Worm (Caenorhabditis elegans) whole organism, L4/young adult: ENCODE measurements around the gene C08E3.13.

Source experiments
- W03F9.2 ChIP-seq: fragments of 150-350 bp; optimal IDR thresholded peaks from 2 replicates; lab custom pipeline; 2014; ENCODE audit warnings: missing biosample characterization, missing genetic modification characterization
- dao-5 ChIP-seq: sonication (generic microtip); optimal IDR thresholded peaks from 2 replicates; lab custom pipeline; 2016; ENCODE audit warnings: missing genotype, missing genetic modification characterization, moderate library complexity, missing compliant biosample characterization
- him-1 ChIP-seq: sonication (generic microtip); optimal IDR thresholded peaks from 2 replicates; lab custom pipeline; 2016; ENCODE audit warnings: missing genotype, missing genetic modification reagents, missing genetic modification characterization, missing compliant biosample characterization

The C08E3.13 gene

ce11 chrII:1616382-1616781, 15.7 kb downstream of the C08E3.13 start, which contains the start of gene fbxa-165:
Gene fbxa-165 (minus strand): TSS chrII:1616482.
- no peak for TF ChIP-seq W03F9.2
- no peak for TF ChIP-seq him-1 (tag; lab: Kevin White, UChicago)
- TF ChIP-seq dao-5, result no peak

- no peak for TF ChIP-seq dao-5
- TF ChIP-seq him-1 (tag; lab: Kevin White, UChicago), result no peak
- TF ChIP-seq W03F9.2, result no peak
Observed at ce11 chrII:1613972-1614371, 18.1 kb downstream of the C08E3.13 start, which contains the start of gene fbxa-164. Gene fbxa-164 (minus strand): TSS chrII:1614072.

DNA sequence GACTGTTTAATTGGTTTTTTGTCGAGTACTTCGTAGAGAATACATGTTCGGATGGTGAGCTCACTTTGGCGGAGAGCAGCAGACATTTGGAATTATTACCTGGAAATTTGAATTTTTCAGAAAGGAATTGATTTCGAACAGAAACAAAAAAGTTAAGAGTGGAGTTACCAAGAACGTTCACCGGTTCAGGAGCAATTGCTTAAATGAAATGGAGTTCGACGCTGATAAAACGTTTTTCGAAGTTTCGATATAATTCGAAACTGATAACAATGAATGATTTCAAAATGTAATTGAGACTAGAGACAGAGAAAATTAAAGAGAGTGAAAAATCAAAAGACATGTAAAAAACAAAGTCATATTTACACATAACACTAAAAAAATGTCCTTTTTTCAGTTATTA, 21.5 kb downstream of the C08E3.13 start, which contains the start of gene fbxa-163:
fbxa-163 (minus strand) TSS at position 101 of the 400 bp plus-strand sequence.
- TF ChIP-seq W03F9.2, result no peak
- TF ChIP-seq him-1 (tag; lab: Kevin White, UChicago), result no peak
- TF ChIP-seq dao-5, result no peak

- TF ChIP-seq W03F9.2 (no peak), dao-5 (no peak), him-1 (tag; lab: Kevin White, UChicago) (no peak)
Observed at ce11 chrII:1608915-1609314, 23.2 kb downstream of the C08E3.13 start.

DNA sequence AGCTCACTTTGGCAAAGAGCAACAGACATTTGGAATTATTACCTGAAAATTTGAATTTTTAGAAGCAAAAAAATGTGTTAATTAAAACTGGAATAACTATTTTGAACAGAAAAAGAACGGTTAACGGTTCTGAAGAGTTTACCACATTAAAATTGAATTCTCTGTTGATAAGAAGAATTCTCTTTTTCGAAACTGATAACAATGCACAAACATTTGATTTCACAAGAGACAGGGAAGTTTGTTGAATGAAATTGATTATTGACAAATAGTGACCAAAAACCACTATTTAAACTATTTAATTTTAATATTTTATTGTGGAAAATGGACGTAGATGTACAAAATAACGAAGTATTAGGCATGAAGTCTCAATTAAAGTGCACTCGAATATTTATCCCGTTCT, 24.5 kb downstream of the C08E3.13 start:
- TF ChIP-seq him-1 (tag; lab: Kevin White, UChicago) (no peak), dao-5 (no peak), W03F9.2 (no peak)

ce11 chrII:1606079-1606478, 26.0 kb downstream of the C08E3.13 start, which contains the start of gene bath-33:
Gene bath-33 (minus strand): TSS chrII:1606179.
- TF ChIP-seq him-1 (tag; lab: Kevin White, UChicago) (no peak), dao-5 (no peak), W03F9.2 (no peak)

DNA sequence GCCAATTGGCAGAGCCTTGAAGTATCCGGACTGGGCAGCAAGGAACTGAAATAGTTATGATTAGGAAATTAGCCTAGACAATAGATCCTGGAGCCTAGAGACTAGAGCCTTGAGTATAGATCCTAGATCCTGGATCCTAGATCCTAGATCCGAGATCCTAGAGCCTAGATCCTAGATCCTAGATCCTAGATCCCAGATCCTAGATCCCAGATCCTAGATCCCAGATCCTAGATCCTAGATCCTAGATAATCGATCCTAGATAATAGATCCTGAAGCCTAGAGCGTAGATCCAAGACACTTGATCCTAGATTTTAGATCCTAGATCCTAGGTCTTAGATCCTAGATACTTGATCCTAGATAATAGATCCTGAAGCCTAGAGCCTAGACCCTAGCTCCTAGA, 27.1 kb downstream of the C08E3.13 start:
- TF ChIP-seq him-1 (tag; lab: Kevin White, UChicago) (no peak), W03F9.2 (no peak), dao-5 (no peak)

- no peak for TF ChIP-seq W03F9.2
- TF ChIP-seq dao-5, result no peak
Observed at ce11 chrII:1603049-1603448, 29.1 kb downstream of the C08E3.13 start.

- TF ChIP-seq W03F9.2 (no peak), dao-5 (no peak), him-1 (tag; lab: Kevin White, UChicago) (no peak)
Observed at ce11 chrII:1601507-1601906, 30.6 kb downstream of the C08E3.13 start, which contains the start of gene bath-47. Gene bath-47 (plus strand): TSS chrII:1601811.

DNA sequence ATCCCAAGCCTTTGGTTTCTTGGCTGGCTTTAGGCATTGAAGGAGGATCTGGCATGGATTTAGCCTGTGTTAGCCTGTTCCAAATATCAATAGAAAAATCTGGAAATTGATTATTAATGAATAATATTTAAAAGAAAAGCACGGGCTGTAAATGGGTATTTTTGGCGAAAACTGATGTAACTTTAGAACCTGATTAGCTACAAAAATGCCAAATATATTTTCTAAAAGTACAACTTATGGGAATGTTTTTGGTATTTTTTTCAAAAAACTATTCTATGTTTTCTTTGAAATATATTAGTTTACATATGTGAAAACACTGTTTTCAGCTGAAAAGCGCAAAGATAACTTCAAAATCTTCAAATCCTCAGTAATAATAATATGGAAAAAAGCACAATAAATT, 31.5 kb downstream of the C08E3.13 start, which contains the start of gene bath-26:
bath-26 (minus strand) TSS at position 101 of the 400 bp plus-strand sequence.
- no peak for TF ChIP-seq W03F9.2
- TF ChIP-seq dao-5, result no peak
- no peak for TF ChIP-seq him-1 (tag; lab: Kevin White, UChicago)

DNA sequence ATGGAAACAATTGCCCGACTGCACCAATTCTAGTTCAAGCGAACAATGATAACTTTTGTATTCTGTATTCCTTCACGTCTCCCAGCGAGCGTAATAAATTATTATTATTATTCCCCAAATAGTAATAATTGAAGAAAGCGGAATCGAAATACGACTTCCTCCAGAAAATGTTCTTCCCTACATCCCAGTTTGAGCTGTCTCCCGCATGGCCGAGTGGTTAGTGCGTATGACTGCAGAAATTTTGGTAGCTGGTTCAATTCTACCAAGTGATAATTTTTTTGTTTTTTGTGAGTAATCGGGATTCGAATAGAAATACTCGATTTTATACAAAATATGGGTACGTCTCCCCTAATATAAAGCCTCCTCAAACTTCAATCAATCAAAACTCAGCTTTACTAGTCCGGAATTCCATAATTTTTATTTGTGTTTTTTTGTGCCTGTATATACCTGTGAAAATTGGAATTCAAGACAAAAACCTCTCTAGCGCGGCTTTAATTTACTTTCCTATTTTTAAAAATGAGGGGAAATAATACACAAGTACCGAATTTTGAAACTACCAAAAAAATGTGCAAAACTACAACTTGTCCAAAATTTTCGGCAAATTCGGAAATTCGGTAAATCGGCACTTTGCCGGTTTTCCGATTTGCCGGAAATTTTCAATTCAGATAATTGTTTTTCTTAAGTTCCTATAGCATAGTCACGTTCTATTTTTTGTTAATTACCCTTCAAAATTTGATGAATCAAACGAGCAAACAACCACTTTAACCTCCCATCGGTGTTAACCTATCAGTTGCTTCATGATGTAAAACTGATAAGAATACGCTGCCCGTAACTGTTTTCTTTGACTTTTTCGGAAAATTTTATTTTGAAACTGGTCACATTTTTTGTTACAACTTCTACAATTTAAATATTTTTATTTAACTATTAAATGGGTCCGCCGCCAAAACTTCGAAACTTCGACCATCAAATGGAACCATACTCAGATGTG, 34.7 kb downstream of the C08E3.13 start, which contains the start of gene bath-46:
bath-46 (plus strand) TSS at position 806 of the 988 bp plus-strand sequence.
- TF ChIP-seq dao-5 (no peak), W03F9.2 (no peak), him-1 (tag; lab: Kevin White, UChicago) (no peak)

DNA sequence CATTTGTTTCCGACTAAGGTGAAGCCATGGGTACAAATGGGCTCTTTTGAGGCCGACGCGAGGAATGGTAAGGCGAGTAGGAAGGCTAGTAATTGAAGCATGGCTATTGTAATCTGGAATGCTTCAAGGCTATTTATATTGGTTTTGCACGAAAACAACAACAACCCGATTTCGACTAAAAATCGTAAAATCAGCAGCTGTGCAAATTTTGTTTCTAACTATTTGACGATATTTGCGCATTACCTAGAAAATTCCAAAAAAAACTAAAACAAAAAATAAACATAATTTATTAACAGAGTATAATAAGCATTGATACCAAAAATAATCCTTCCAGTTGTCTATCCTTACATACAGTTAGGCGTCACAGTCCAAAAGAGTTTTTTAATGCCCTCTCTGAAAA, 37.0 kb downstream of the C08E3.13 start, which contains the start of gene clec-20:
clec-20 (minus strand) TSS at position 101 of the 400 bp plus-strand sequence.
- TF ChIP-seq W03F9.2, result no peak
- no peak for TF ChIP-seq dao-5
- TF ChIP-seq him-1 (tag; lab: Kevin White, UChicago), result no peak

- TF ChIP-seq W03F9.2 (no peak), dao-5 (no peak), him-1 (tag; lab: Kevin White, UChicago) (no peak)
Observed at ce11 chrII:1589845-1590244, 42.3 kb downstream of the C08E3.13 start, which contains the start of gene T07H3.7. Gene T07H3.7 (minus strand): TSS chrII:1589945.

ce11 chrII:1586305-1586704, 45.8 kb downstream of the C08E3.13 start, which contains the start of gene T07H3.8:
Gene T07H3.8 (plus strand): TSS chrII:1586605.
- TF ChIP-seq him-1 (tag; lab: Kevin White, UChicago), result no peak
- TF ChIP-seq dao-5, result no peak

DNA sequence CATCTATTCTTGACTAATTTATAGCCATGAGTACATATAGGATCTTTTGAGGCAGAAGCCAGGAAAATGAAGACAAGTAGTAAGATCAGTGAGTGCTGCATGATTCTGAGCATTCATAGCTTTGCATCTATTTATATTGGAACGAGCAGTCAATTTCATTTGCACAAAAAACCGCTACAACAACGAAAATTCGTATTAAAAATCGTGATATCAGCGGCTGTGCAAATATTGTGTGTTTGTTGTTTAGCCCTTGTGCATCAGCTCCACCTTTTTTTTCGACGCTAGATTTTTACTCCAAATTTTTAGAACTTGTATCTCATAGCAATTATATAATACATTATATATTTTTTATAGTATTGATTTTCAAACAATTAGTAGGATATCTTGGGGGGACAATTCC, 48.0 kb downstream of the C08E3.13 start, which contains the start of gene clec-21:
clec-21 (minus strand) TSS at position 101 of the 400 bp plus-strand sequence.
- TF ChIP-seq dao-5, result no peak
- no peak for TF ChIP-seq W03F9.2
- TF ChIP-seq him-1 (tag; lab: Kevin White, UChicago), result no peak
